Worm (Caenorhabditis elegans) whole organism, L4 larva: ENCODE measurements around the gene W10G6.1.
A peak's percentile ranks its signal among the peaks of the same experiment; 100 is the strongest.

Experiments
- aha-1 ChIP-seq: fragments of 150-350 bp; peaks from one replicate; lab custom pipeline; 2014; ENCODE audit warnings: missing biosample characterization, missing genetic modification characterization
- ceh-82 ChIP-seq: sonication (generic microtip); optimal IDR thresholded peaks from 2 replicates; lab custom pipeline; 2017; ENCODE audit warnings: missing biosample characterization, missing genetic modification characterization
- ces-1 ChIP-seq: fragments of 150-350 bp; sonication (generic microtip); optimal IDR thresholded peaks from 4 replicates; lab custom pipeline; 2014; ENCODE audit warnings: missing biosample characterization, missing genetic modification reagents, missing genetic modification characterization
- fkh-10 ChIP-seq: fragments of 150-350 bp; optimal IDR thresholded peaks from 2 replicates; lab custom pipeline; 2014; ENCODE audit warnings: missing biosample characterization, missing genetic modification reagents, missing genetic modification characterization
- madf-5 ChIP-seq, 2 experiments: fragments of 200-800 bp; sonication (Bioruptor generic); IDR thresholded peaks; 2 replicates each; pipeline ENCODE4 v1.3.6; 2022; ENCODE audit warnings: missing compliant biosample characterization in 2 of 2, missing genetic modification characterization in 2 of 2
- mdl-1 ChIP-seq, 2 experiments: fragments of 150-350 bp in 1 of 2; sonication (generic microtip) in 1 of 2; optimal IDR thresholded peaks; 2 replicates each; lab custom pipeline; 2014 to 2017; ENCODE audit warnings: missing biosample characterization in 2 of 2, missing genetic modification characterization in 2 of 2
- nhr-11 ChIP-seq: fragments of 150-350 bp; optimal IDR thresholded peaks from 2 replicates; lab custom pipeline; 2014; ENCODE audit warnings: missing biosample characterization, missing genetic modification characterization
- nhr-77 ChIP-seq: fragments of 150-350 bp; optimal IDR thresholded peaks from 2 replicates; lab custom pipeline; 2014; ENCODE audit warnings: missing biosample characterization, missing genetic modification characterization
- sdz-12 ChIP-seq: fragments of 200-800 bp; sonication (Bioruptor generic); optimal IDR thresholded peaks from 2 replicates; lab custom pipeline; 2018; ENCODE audit warnings: mild to moderate bottlenecking, missing genetic modification characterization, missing compliant biosample characterization
- snpc-4 ChIP-seq: fragments of 150-350 bp; optimal IDR thresholded peaks from 2 replicates; lab custom pipeline; 2014; ENCODE audit warnings: missing biosample characterization, missing genetic modification characterization

DNA sequence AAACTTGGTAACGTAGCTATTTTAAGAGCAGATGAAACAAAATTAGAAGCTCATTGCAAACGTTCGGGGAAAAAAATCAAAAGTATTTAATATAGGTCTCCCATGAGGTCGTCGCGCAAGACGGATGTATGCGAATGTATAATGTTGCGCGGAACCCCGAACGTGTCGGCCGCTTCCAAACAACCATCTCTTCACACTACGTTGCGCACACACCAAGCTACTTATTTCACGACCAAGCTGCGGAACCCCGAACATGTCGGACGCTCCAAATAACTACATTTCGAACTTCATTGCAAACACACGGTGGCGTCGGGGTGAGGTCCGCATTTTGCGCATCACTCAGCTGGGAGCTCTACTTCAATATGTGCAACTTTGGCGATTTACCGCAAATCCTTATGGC lies 13.5 kb downstream of the W10G6.1 start:
- TF ChIP-seq nhr-11 (no peak), aha-1 (peak; percentile 69), snpc-4 (tag; lab: Kevin White, UChicago) (no peak), fkh-10 (GFP tag; lab: Kevin White, UChicago) (no peak), sdz-12 (GFP tag; lab: Kevin White, UChicago) (no peak), ceh-82 (tag; lab: Kevin White, UChicago) (no peak), madf-5 (GFP tag; IDR thresholded peaks at IDR 0.05; lab: Robert Waterston, UW) (no peak), nhr-77 (tag; lab: Kevin White, UChicago) (no peak), ces-1 (GFP tag; lab: Kevin White, UChicago) (no peak), mdl-1 (tag; optimal IDR thresholded peaks at IDR 0.05; lab: Kevin White, UChicago) (no peak)
